Fruit fly (Drosophila melanogaster) whole organism, embryonic: ENCODE results near the gene cype.

Source experiments
- ATbp ChIP-seq: fragments of 200-800 bp; sonication (Bioruptor generic); optimal IDR thresholded peaks from 2 replicates; lab custom pipeline; 2017; ENCODE audit warnings: missing biosample characterization, mild to moderate bottlenecking, missing genetic modification characterization, missing genetic modification reagents
- CG10267 ChIP-seq: fragments of 200-800 bp; sonication (Bioruptor generic); optimal IDR thresholded peaks from 2 replicates; lab custom pipeline; 2018; ENCODE audit warnings: missing biosample characterization, mild to moderate bottlenecking, missing genetic modification characterization, moderate library complexity
- CG11723 ChIP-seq: fragments of 200-800 bp; sonication (Bioruptor generic); optimal IDR thresholded peaks from 2 replicates; lab custom pipeline; 2017; ENCODE audit warnings: missing biosample characterization, mild to moderate bottlenecking, missing genetic modification characterization
- CG12071 ChIP-seq: fragments of 200-800 bp; sonication (Bioruptor generic); optimal IDR thresholded peaks from 3 replicates; lab custom pipeline; 2018; ENCODE audit warnings: missing biosample characterization, mild to moderate bottlenecking, missing genetic modification characterization
- CG12104 ChIP-seq: fragments of 200-800 bp; sonication (Bioruptor generic); optimal IDR thresholded peaks from 3 replicates; lab custom pipeline; 2016; ENCODE audit warnings: missing biosample characterization, missing genetic modification characterization
- CG12391 ChIP-seq: fragments of 200-800 bp; sonication (Bioruptor generic); optimal IDR thresholded peaks from 3 replicates; lab custom pipeline; 2018; ENCODE audit warnings: missing biosample characterization, mild to moderate bottlenecking, missing genetic modification characterization, moderate library complexity
- CG13287 ChIP-seq: fragments of 200-800 bp; sonication (Bioruptor generic); IDR thresholded peaks from 2 replicates; pipeline ENCODE4 v1.3.6; 2022; ENCODE audit warnings: missing biosample characterization, missing genetic modification characterization; ENCODE audit not compliant: partially characterized antibody
- CG15011 ChIP-seq: fragments of 200-800 bp; sonication (Bioruptor generic); optimal IDR thresholded peaks from 3 replicates; lab custom pipeline; 2018; ENCODE audit warnings: missing biosample characterization, mild to moderate bottlenecking, missing genetic modification characterization
- CG16779 ChIP-seq: fragments of 200-800 bp; sonication (Bioruptor generic); IDR thresholded peaks from 2 replicates; pipeline ENCODE4 v1.3.6; 2022; ENCODE audit warnings: missing biosample characterization, missing genetic modification characterization
- CG17361 ChIP-seq: fragments of 200-800 bp; sonication (Bioruptor generic); IDR thresholded peaks from 3 replicates; pipeline ENCODE4 v1.3.6; 2022; ENCODE audit warnings: missing biosample characterization, missing genetic modification characterization
- CG4617 ChIP-seq: fragments of 200-800 bp; sonication (Bioruptor generic); optimal IDR thresholded peaks from 3 replicates; lab custom pipeline; 2016; ENCODE audit warnings: missing biosample characterization, missing genetic modification characterization, borderline replicate concordance
- CG4820 ChIP-seq: fragments of 200-800 bp; sonication (Bioruptor generic); optimal IDR thresholded peaks from 3 replicates; lab custom pipeline; 2016; ENCODE audit warnings: missing biosample characterization, missing genetic modification characterization
- CG5180 ChIP-seq: fragments of 200-800 bp; sonication (Bioruptor generic); optimal IDR thresholded peaks from 3 replicates; lab custom pipeline; 2017; ENCODE audit warnings: missing biosample characterization, missing genetic modification characterization, mild to moderate bottlenecking, moderate library complexity, missing genetic modification reagents
- CG6175 ChIP-seq: fragments of 200-800 bp; sonication (Bioruptor generic); IDR thresholded peaks from 3 replicates; pipeline ENCODE4 v1.3.6; 2022; ENCODE audit warnings: missing biosample characterization, missing genetic modification characterization
- CG6654 ChIP-seq: fragments of 200-800 bp; sonication (Bioruptor generic); optimal IDR thresholded peaks from 2 replicates; lab custom pipeline; 2017; ENCODE audit warnings: missing biosample characterization, mild to moderate bottlenecking, missing genetic modification characterization
- CoRest ChIP-seq: fragments of 200-800 bp; sonication (Bioruptor generic); optimal IDR thresholded peaks from 3 replicates; lab custom pipeline; 2018; ENCODE audit warnings: missing biosample characterization, mild to moderate bottlenecking, missing genetic modification characterization, moderate library complexity
- E2f2 ChIP-seq: fragments of 200-800 bp; sonication (Bioruptor generic); IDR thresholded peaks from 2 replicates; pipeline ENCODE4 v1.3.6; 2022; ENCODE audit warnings: missing biosample characterization, missing genetic modification characterization
- Gug ChIP-seq: fragments of 200-800 bp; sonication (Bioruptor generic); IDR thresholded peaks from 4 replicates; pipeline ENCODE4 v1.3.6; 2022; ENCODE audit warnings: missing biosample characterization, missing genetic modification characterization
- MTF-1 ChIP-seq: fragments of 200-800 bp; sonication (Bioruptor generic); optimal IDR thresholded peaks from 2 replicates; lab custom pipeline; 2018; ENCODE audit warnings: missing biosample characterization, mild to moderate bottlenecking, missing genetic modification characterization, borderline replicate concordance
- Mes4 ChIP-seq: fragments of 200-800 bp; sonication (Bioruptor generic); optimal IDR thresholded peaks from 2 replicates; lab custom pipeline; 2016; ENCODE audit warnings: missing biosample characterization, missing genetic modification characterization
- NfI ChIP-seq: fragments of 200-800 bp; sonication (Bioruptor generic); optimal IDR thresholded peaks from 3 replicates; lab custom pipeline; 2018; ENCODE audit warnings: missing biosample characterization, mild to moderate bottlenecking, missing genetic modification characterization, moderate library complexity
- Optix ChIP-seq: fragments of 200-800 bp; sonication (Bioruptor generic); IDR thresholded peaks from 3 replicates; pipeline ENCODE4 v1.3.6; 2022; ENCODE audit warnings: missing biosample characterization, missing genetic modification characterization
- Rfx ChIP-seq: fragments of 200-800 bp; sonication (Bioruptor generic); IDR thresholded peaks from 2 replicates; pipeline ENCODE4 v1.3.6; 2022; ENCODE audit warnings: missing biosample characterization, missing genetic modification characterization
- Six4 ChIP-seq: fragments of 200-800 bp; sonication (Bioruptor generic); optimal IDR thresholded peaks from 2 replicates; lab custom pipeline; 2016; ENCODE audit warnings: missing biosample characterization, missing genetic modification characterization
- Stat92E ChIP-seq, 3 experiments: fragments of >200 bp in 2 of 3; fragments of 200-800 bp in 1 of 3; sonication (Bioruptor generic) in 1 of 3; optimal IDR thresholded peaks; 2 replicates each; lab custom pipeline; 2017 to 2019; ENCODE audit warnings: missing biosample characterization in 3 of 3, missing genetic modification characterization in 3 of 3, mild to moderate bottlenecking in 1 of 3, moderate library complexity in 1 of 3
- Usf ChIP-seq: fragments of 200-800 bp; sonication (Bioruptor generic); optimal IDR thresholded peaks from 2 replicates; lab custom pipeline; 2017; ENCODE audit warnings: missing genotype, missing biosample characterization, missing genetic modification characterization
- abd-A ChIP-seq: fragments of 200-800 bp; sonication (Bioruptor generic); optimal IDR thresholded peaks from 3 replicates; lab custom pipeline; 2019; ENCODE audit warnings: missing biosample characterization, mild to moderate bottlenecking, missing genetic modification characterization, moderate library complexity
- ash1 ChIP-seq: fragments of 200-800 bp; sonication (Bioruptor generic); optimal IDR thresholded peaks from 2 replicates; lab custom pipeline; 2018; ENCODE audit warnings: missing biosample characterization, mild to moderate bottlenecking, missing genetic modification characterization
- bsh ChIP-seq, 2 experiments: fragments of 200-800 bp; sonication (Bioruptor generic); optimal IDR thresholded peaks; 2 replicates each; lab custom pipeline; 2017 to 2018; ENCODE audit warnings: mild to moderate bottlenecking in 2 of 2, missing biosample characterization in 2 of 2, missing genetic modification characterization in 2 of 2, moderate library complexity in 1 of 2
- disco-r ChIP-seq: fragments of 200-800 bp; sonication (Bioruptor generic); optimal IDR thresholded peaks from 2 replicates; lab custom pipeline; 2016; ENCODE audit warnings: missing biosample characterization, missing genetic modification characterization
- dmrt11E ChIP-seq: fragments of 200-800 bp; sonication (Bioruptor generic); optimal IDR thresholded peaks from 3 replicates; lab custom pipeline; 2018; ENCODE audit warnings: missing biosample characterization, mild to moderate bottlenecking, missing genetic modification characterization, moderate library complexity
- dmrt99B ChIP-seq: fragments of 200-800 bp; sonication (Bioruptor generic); optimal IDR thresholded peaks from 2 replicates; lab custom pipeline; 2018; ENCODE audit warnings: missing biosample characterization, mild to moderate bottlenecking, missing genetic modification characterization, moderate library complexity
- eyg ChIP-seq: fragments of 200-800 bp; sonication (Bioruptor generic); optimal IDR thresholded peaks from 3 replicates; lab custom pipeline; 2016; ENCODE audit warnings: missing biosample characterization, missing genetic modification characterization
- fd96Cb ChIP-seq: fragments of 200-800 bp; sonication (Bioruptor generic); optimal IDR thresholded peaks from 2 replicates; lab custom pipeline; 2018; ENCODE audit warnings: missing biosample characterization, mild to moderate bottlenecking, missing genetic modification characterization, moderate library complexity
- fu2 ChIP-seq: fragments of 200-800 bp; sonication (Bioruptor generic); optimal IDR thresholded peaks from 2 replicates; lab custom pipeline; 2016; ENCODE audit warnings: missing biosample characterization, missing genetic modification characterization
- gem ChIP-seq: fragments of 200-800 bp; sonication (Bioruptor generic); optimal IDR thresholded peaks from 2 replicates; lab custom pipeline; 2019; ENCODE audit warnings: missing biosample characterization, mild to moderate bottlenecking, missing genetic modification characterization, moderate library complexity
- gsb ChIP-seq: fragments of 200-800 bp; sonication (Bioruptor generic); IDR thresholded peaks from 2 replicates; pipeline ENCODE4 v1.3.6; 2022; ENCODE audit warnings: missing biosample characterization, missing genetic modification characterization
- jing ChIP-seq: fragments of 200-800 bp; sonication (Bioruptor generic); optimal IDR thresholded peaks from 2 replicates; lab custom pipeline; 2018; ENCODE audit warnings: missing biosample characterization, mild to moderate bottlenecking, missing genetic modification characterization
- lilli ChIP-seq: fragments of 200-800 bp; sonication (Bioruptor generic); optimal IDR thresholded peaks from 3 replicates; lab custom pipeline; 2016; ENCODE audit warnings: missing biosample characterization, missing genetic modification characterization
- luna ChIP-seq: fragments of 200-800 bp; sonication (Bioruptor generic); optimal IDR thresholded peaks from 2 replicates; lab custom pipeline; 2016; ENCODE audit warnings: missing biosample characterization, missing genetic modification characterization
- p53 ChIP-seq: fragments of 200-800 bp; sonication (Bioruptor generic); optimal IDR thresholded peaks from 2 replicates; lab custom pipeline; 2016; ENCODE audit warnings: missing biosample characterization, missing genetic modification characterization
- pan ChIP-seq, 4 experiments: fragments of >200 bp in 3 of 4; fragments of 200-800 bp in 1 of 4; sonication (Bioruptor generic) in 1 of 4; optimal IDR thresholded peaks in 3 of 4; IDR thresholded peaks in 1 of 4; 2 replicates each; pipeline versions ENCODE4 v1.3.6 to Lab custom; 2017 to 2022; ENCODE audit warnings: missing biosample characterization in 2 of 4, missing genetic modification characterization in 2 of 4, mixed read lengths in 1 of 4
- pfk ChIP-seq: fragments of 200-800 bp; sonication (Bioruptor generic); optimal IDR thresholded peaks from 2 replicates; lab custom pipeline; 2018; ENCODE audit warnings: missing biosample characterization, mild to moderate bottlenecking, missing genetic modification characterization, moderate library complexity
- pnt ChIP-seq: fragments of 200-800 bp; sonication (Bioruptor generic); optimal IDR thresholded peaks from 3 replicates; lab custom pipeline; 2016; ENCODE audit warnings: missing biosample characterization, missing genetic modification characterization
- ssp ChIP-seq: fragments of 200-800 bp; sonication (Bioruptor generic); IDR thresholded peaks from 2 replicates; pipeline ENCODE4 v1.3.6; 2022; ENCODE audit warnings: missing biosample characterization, missing genetic modification characterization
- trem ChIP-seq: fragments of 200-800 bp; optimal IDR thresholded peaks from 3 replicates; lab custom pipeline; 2019; ENCODE audit warnings: missing biosample characterization, mild to moderate bottlenecking, missing genetic modification characterization, moderate library complexity
- wek ChIP-seq: fragments of 200-800 bp; sonication (Bioruptor generic); optimal IDR thresholded peaks from 3 replicates; lab custom pipeline; 2018; ENCODE audit warnings: missing biosample characterization, mild to moderate bottlenecking, missing genetic modification characterization, moderate library complexity
- z ChIP-seq: fragments of 200-800 bp; sonication (Bioruptor generic); IDR thresholded peaks from 3 replicates; pipeline ENCODE4 v1.3.6; 2022; ENCODE audit warnings: missing biosample characterization, missing genetic modification characterization
- zen ChIP-seq: fragments of 200-800 bp; sonication (Bioruptor generic); optimal IDR thresholded peaks from 3 replicates; lab custom pipeline; 2018; ENCODE audit warnings: missing biosample characterization, mild to moderate bottlenecking, missing genetic modification characterization, moderate library complexity

cype gene

DNA sequence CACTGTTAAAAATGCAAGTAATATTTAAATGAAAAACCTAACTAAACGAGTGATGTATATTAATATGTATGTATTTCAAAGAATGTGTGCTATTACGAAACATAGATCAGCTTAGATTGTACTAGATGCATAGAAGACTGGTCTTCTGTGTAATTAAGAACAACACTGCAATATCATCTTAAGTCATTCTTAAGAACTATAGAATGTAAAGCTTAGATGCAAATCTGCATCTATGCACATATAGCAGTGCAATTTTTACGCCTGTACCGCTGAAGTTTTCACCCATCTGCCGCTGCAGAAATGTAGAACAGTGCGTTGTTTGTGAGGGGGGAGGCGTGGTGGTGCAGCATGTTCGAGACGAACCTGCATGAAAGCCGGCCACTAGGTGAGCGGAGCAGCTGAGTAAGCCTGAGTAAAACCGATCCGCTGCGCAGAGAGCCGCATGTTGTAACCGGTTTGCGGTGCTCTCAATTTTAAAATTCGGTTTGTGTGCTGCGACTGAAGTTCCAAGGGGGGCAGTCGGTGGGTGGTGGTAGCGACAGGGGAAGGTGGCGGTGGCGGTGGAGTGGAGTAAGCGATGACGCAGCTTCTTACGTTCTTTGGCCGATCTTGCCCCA is 30.2 kb upstream of the cype start:
- TF ChIP-seq eyg (GFP tag; lab: Kevin White, UChicago) (no peak), Rfx (no peak), CG10267 (tag; lab: Kevin White, UChicago) (peak; percentile 30), E2f2 (GFP tag; lab: Robert Waterston, UW) (no peak), CG5180 (peak; percentile 99), trem (tag; lab: Kevin White, UChicago) (peak; percentile 43), lilli (GFP tag; lab: Kevin White, UChicago) (no peak), CG6654 (GFP tag; lab: Kevin White, UChicago) (peak; percentile 29), gsb (no peak), pan (optimal IDR thresholded peaks at IDR 0.05; lab: Kevin White, UChicago) (no peak), pan (GFP tag; optimal IDR thresholded peaks at IDR 0.05 in 1 of 2, IDR thresholded peaks at IDR 0.05 in 1 of 2) (no peak), CoRest (peak; percentile 35), CG4617 (no peak), Usf (GFP tag; lab: Kevin White, UChicago) (no peak), Six4 (GFP tag; lab: Kevin White, UChicago) (no peak), dmrt99B (tag; lab: Kevin White, UChicago) (no peak), disco-r (GFP tag; lab: Kevin White, UChicago) (no peak), Stat92E (GFP tag; optimal IDR thresholded peaks at IDR 0.05; lab: Kevin White, UChicago) (no peak), CG6175 (GFP tag; lab: Robert Waterston, UW) (peak; percentile 96), fu2 (GFP tag; lab: Kevin White, UChicago) (no peak), ash1 (no peak), CG15011 (no peak), MTF-1 (GFP tag; lab: Kevin White, UChicago) (no peak), abd-A (tag; lab: Kevin White, UChicago) (no peak), CG12104 (no peak), ssp (GFP tag; lab: Robert Waterston, UW) (no peak), pfk (GFP tag; lab: Kevin White, UChicago) (no peak), p53 (GFP tag; lab: Kevin White, UChicago) (no peak), bsh (GFP tag; optimal IDR thresholded peaks at IDR 0.05; lab: Kevin White, UChicago) (peak; percentile 76 to 87), pnt (GFP tag; lab: Kevin White, UChicago) (no peak), CG11723 (GFP tag; lab: Kevin White, UChicago) (no peak), zen (no peak), wek (GFP tag; lab: Kevin White, UChicago) (no peak), dmrt11E (peak; percentile 14), jing (GFP tag; lab: Kevin White, UChicago) (no peak), ATbp (GFP tag; lab: Kevin White, UChicago) (peak; percentile 18), gem (peak; percentile 57), CG16779 (GFP tag; lab: Robert Waterston, UW) (no peak), Mes4 (GFP tag; lab: Kevin White, UChicago) (no peak), CG4820 (GFP tag; lab: Kevin White, UChicago) (peak; percentile 38), CG12071 (GFP tag; lab: Kevin White, UChicago) (no peak), CG12391 (tag; lab: Kevin White, UChicago) (peak; percentile 6), z (GFP tag; lab: Robert Waterston, UW) (no peak), Gug (GFP tag; lab: Robert Waterston, UW) (no peak), CG13287 (GFP tag; lab: Robert Waterston, UW) (no peak), fd96Cb (tag; lab: Kevin White, UChicago) (peak; percentile 51), Optix (GFP tag; lab: Robert Waterston, UW) (no peak), CG17361 (GFP tag; lab: Robert Waterston, UW) (peak; percentile 66), luna (GFP tag; lab: Kevin White, UChicago) (no peak), NfI (no peak)
